Worm (Caenorhabditis elegans) whole organism, mixed stage, embryonic: ENCODE measurements around the gene F12E12.6.

Source experiments
- bed-3 ChIP-seq: fragments of 200-800 bp; sonication (Bioruptor generic); optimal IDR thresholded peaks from 3 replicates; lab custom pipeline; 2018; ENCODE audit warnings: mild to moderate bottlenecking, missing genetic modification characterization, moderate library complexity, missing compliant biosample characterization
- ces-1 ChIP-seq: fragments of 150-350 bp; optimal IDR thresholded peaks from 2 replicates; lab custom pipeline; 2014; ENCODE audit warnings: missing biosample characterization, missing genetic modification reagents, missing genetic modification characterization
- ham-2 ChIP-seq: fragments of 200-800 bp; sonication (Bioruptor generic); optimal IDR thresholded peaks from 2 replicates; lab custom pipeline; 2018; ENCODE audit warnings: mild to moderate bottlenecking, missing genetic modification characterization, missing compliant biosample characterization
- lsy-2 ChIP-seq: fragments of 150-350 bp; optimal IDR thresholded peaks from 2 replicates; lab custom pipeline; 2014; ENCODE audit warnings: missing biosample characterization, missing genetic modification characterization
- snpc-4 ChIP-seq: fragments of 150-350 bp; optimal IDR thresholded peaks from 2 replicates; lab custom pipeline; 2014; ENCODE audit warnings: missing biosample characterization, missing genetic modification characterization

- TF ChIP-seq ham-2 (no peak), ces-1 (GFP tag; lab: Kevin White, UChicago) (no peak), snpc-4 (tag; lab: Kevin White, UChicago) (no peak), lsy-2 (tag; lab: Kevin White, UChicago) (no peak), bed-3 (no peak)
These were observed 5.0 kb downstream of the F12E12.6 start, which contains the start of the genes sdz-12 and bath-31 for ce11 chrII:3731723-3732122.
